Fruit fly (Drosophila melanogaster): ENCODE measurements around the gene RhoGAP68F.

RhoGAP68F gene

dm6 chr3L:12111081-12111958 is 27.3 kb upstream of the RhoGAP68F start (continued):
- TF ChIP-seq CG5180 (GFP tag; optimal IDR thresholded peaks at IDR 0.05) (peak; percentile 33), bigmax (GFP tag; optimal IDR thresholded peaks at IDR 0.05) (no peak), CG1792 (GFP tag; optimal IDR thresholded peaks at IDR 0.05) (no peak), CG12299 (tag; optimal IDR thresholded peaks at IDR 0.05) (peak; percentile 52), onecut (GFP tag; IDR thresholded peaks at IDR 0.05) (peak; percentile 40), crp (GFP tag; optimal IDR thresholded peaks at IDR 0.05) (peak in 1 of 2 experiments; percentile 3), hb (GFP tag; IDR thresholded peaks at IDR 0.05; ENCODE audit: partially characterized antibody) (no peak), CG10431 (GFP tag; optimal IDR thresholded peaks at IDR 0.05) (peak; percentile 63), CG30431 (GFP tag; optimal IDR thresholded peaks at IDR 0.05) (peak; percentile 38), gcm2 (GFP tag; optimal IDR thresholded peaks at IDR 0.05) (no peak), CG16779 (GFP tag; IDR thresholded peaks at IDR 0.05) (no peak), CG7556 (GFP tag; optimal IDR thresholded peaks at IDR 0.05) (peak; percentile 89), kni (GFP tag; optimal IDR thresholded peaks at IDR 0.05) (peak; percentile 87), ato (GFP tag; IDR thresholded peaks at IDR 0.05; ENCODE audit: partially characterized antibody) (no peak), gro (GFP tag; optimal IDR thresholded peaks at IDR 0.05) (no peak), CG6813 (GFP tag; optimal IDR thresholded peaks at IDR 0.05) (peak; percentile 54), CG11560 (tag; IDR thresholded peaks at IDR 0.05) (no peak; the same call in 2 of the 3 replicates), yki (optimal IDR thresholded peaks at IDR 0.05) (no peak), Trl (optimal IDR thresholded peaks at IDR 0.05) (peak; percentile 53 to 75), Trl (GFP tag; optimal IDR thresholded peaks at IDR 0.05) (peak; percentile 25), CG4854 (GFP tag; optimal IDR thresholded peaks at IDR 0.05) (no peak), Sin3A (optimal IDR thresholded peaks at IDR 0.05) (no peak), amos (GFP tag; IDR thresholded peaks at IDR 0.05; ENCODE audit: partially characterized antibody) (no peak), CG13775 (GFP tag; optimal IDR thresholded peaks at IDR 0.05) (peak; percentile 81), sr (GFP tag; IDR thresholded peaks at IDR 0.05) (no peak), grn (GFP tag; optimal IDR thresholded peaks at IDR 0.05) (peak; percentile 64), az2 (GFP tag; optimal IDR thresholded peaks at IDR 0.05) (peak; percentile 64), Antp (GFP tag; optimal IDR thresholded peaks at IDR 0.05) (no peak), tna (GFP tag; IDR thresholded peaks at IDR 0.05; ENCODE audit: partially characterized antibody) (no peak), CG10543 (GFP tag; optimal IDR thresholded peaks at IDR 0.05) (no peak), hkb (optimal IDR thresholded peaks at IDR 0.05) (no peak), hkb (GFP tag; IDR thresholded peaks at IDR 0.05) (0 out of 2 replicates have a peak, but pooled peaks have one; percentile 34), tap (tag; optimal IDR thresholded peaks at IDR 0.05) (peak; percentile 78), Nf-YB (GFP tag; optimal IDR thresholded peaks at IDR 0.05) (peak; percentile 82), ab (GFP tag; optimal IDR thresholded peaks at IDR 0.05) (no peak), Ssrp (tag; optimal IDR thresholded peaks at IDR 0.05) (peak; percentile 93), inv (GFP tag; IDR thresholded peaks at IDR 0.05; ENCODE audit: partially characterized antibody) (no peak), Adf1 (GFP tag; IDR thresholded peaks at IDR 0.05) (no peak), pum (GFP tag; optimal IDR thresholded peaks at IDR 0.05) (peak; percentile 13), Dad (GFP tag; optimal IDR thresholded peaks at IDR 0.05) (no peak), bbx (GFP tag; IDR thresholded peaks at IDR 0.05; ENCODE audit: partially characterized antibody) (no peak), CG2889 (GFP tag; IDR thresholded peaks at IDR 0.05) (peak; percentile 51; the same call in 1 of the 3 replicates), CG9609 (GFP tag; optimal IDR thresholded peaks at IDR 0.05) (peak; percentile 27), Optix (GFP tag; IDR thresholded peaks at IDR 0.05) (no peak), CG4424 (GFP tag; optimal IDR thresholded peaks at IDR 0.05) (peak; percentile 80), CG10267 (tag; optimal IDR thresholded peaks at IDR 0.05) (peak; percentile 87), CG1233 (GFP tag; optimal IDR thresholded peaks at IDR 0.05) (peak; percentile 86), Kr (GFP tag; optimal IDR thresholded peaks at IDR 0.05) (peak; percentile 14), shn (GFP tag; optimal IDR thresholded peaks at IDR 0.05) (peak; percentile 33), fd102C (GFP tag; optimal IDR thresholded peaks at IDR 0.05) (no peak)

All from whole organism, embryonic.